Worm (Caenorhabditis elegans) whole organism, L1 larva: ENCODE measurements around the gene hlh-34.

ENCODE experiments used
- C04F5.9 ChIP-seq: sonication (generic microtip); optimal IDR thresholded peaks from 2 replicates; lab custom pipeline; 2016; ENCODE audit warnings: missing genetic modification characterization, missing compliant biosample characterization
- C16A3.4 ChIP-seq: fragments of 150-350 bp; optimal IDR thresholded peaks from 2 replicates; lab custom pipeline; 2014; ENCODE audit warnings: missing biosample characterization, missing genetic modification characterization
- C34B4.2 ChIP-seq: sonication (generic microtip); optimal IDR thresholded peaks from 2 replicates; lab custom pipeline; 2017; ENCODE audit warnings: mild to moderate bottlenecking, missing genetic modification characterization, missing compliant biosample characterization
- Y116A8C.19 ChIP-seq: sonication (generic microtip); optimal IDR thresholded peaks from 2 replicates; lab custom pipeline; 2016; ENCODE audit warnings: missing compliant biosample characterization, missing genetic modification characterization, borderline replicate concordance
- alr-1 ChIP-seq: fragments of 200-800 bp; sonication (Bioruptor generic); optimal IDR thresholded peaks from 2 replicates; lab custom pipeline; 2018; ENCODE audit warnings: borderline replicate concordance, mild to moderate bottlenecking, missing genetic modification characterization, missing compliant biosample characterization
- ama-1 ChIP-seq: fragments of 150-350 bp; optimal IDR thresholded peaks from 2 replicates; lab custom pipeline; 2014
- blmp-1 ChIP-seq: fragments of 150-350 bp; optimal IDR thresholded peaks from 2 replicates; lab custom pipeline; 2014; ENCODE audit warnings: missing biosample characterization, missing genetic modification characterization
- ceh-88 ChIP-seq: fragments of 200-800 bp; sonication (Bioruptor generic); IDR thresholded peaks from 2 replicates; pipeline ENCODE4 v1.3.6; 2022; ENCODE audit warnings: missing genetic modification characterization, missing compliant biosample characterization
- dpl-1 ChIP-seq, 3 experiments: fragments of 150-350 bp in 2 of 3; sonication (generic microtip) in 1 of 3; optimal IDR thresholded peaks; 2 replicates each; lab custom pipeline; 2014 to 2017; ENCODE audit warnings: missing biosample characterization in 3 of 3, missing genetic modification characterization in 3 of 3, missing genetic modification reagents in 3 of 3
- elt-2 ChIP-seq: sonication (generic microtip); optimal IDR thresholded peaks from 2 replicates; lab custom pipeline; 2016; ENCODE audit warnings: missing genetic modification characterization, mild to moderate bottlenecking, inconsistent platforms, missing compliant biosample characterization, missing genetic modification reagents
- elt-3 ChIP-seq, 6 experiments: fragments of 150-350 bp in 1 of 6; sonication (generic microtip); optimal IDR thresholded peaks; 2 replicates each; lab custom pipeline; 2017 to 2018; ENCODE audit warnings: missing biosample characterization in 6 of 6, missing genetic modification characterization in 6 of 6, inconsistent platforms in 1 of 6
- fkh-10 ChIP-seq: sonication (generic microtip); optimal IDR thresholded peaks from 2 replicates; lab custom pipeline; 2017; ENCODE audit warnings: missing biosample characterization, missing genetic modification reagents, missing genetic modification characterization
- fkh-4 ChIP-seq: sonication (generic microtip); optimal IDR thresholded peaks from 2 replicates; lab custom pipeline; 2016; ENCODE audit warnings: missing compliant biosample characterization, missing genetic modification characterization, borderline replicate concordance
- hpl-2 ChIP-seq: fragments of 150-350 bp; optimal IDR thresholded peaks from 2 replicates; lab custom pipeline; 2014; ENCODE audit warnings: missing biosample characterization, missing genetic modification reagents, missing genetic modification characterization
- irx-1 ChIP-seq: sonication (generic microtip); optimal IDR thresholded peaks from 2 replicates; lab custom pipeline; 2016; ENCODE audit warnings: missing genetic modification characterization, missing compliant biosample characterization
- jun-1 ChIP-seq: fragments of 150-350 bp; optimal IDR thresholded peaks from 2 replicates; lab custom pipeline; 2014; ENCODE audit warnings: missing biosample characterization, missing genetic modification reagents, missing genetic modification characterization
- lin-13 ChIP-seq: fragments of 150-350 bp; optimal IDR thresholded peaks from 2 replicates; lab custom pipeline; 2014; ENCODE audit warnings: missing biosample characterization, missing genetic modification reagents, missing genetic modification characterization
- lin-14 ChIP-seq: fragments of 200-800 bp; sonication (Bioruptor generic); optimal IDR thresholded peaks from 2 replicates; lab custom pipeline; 2018; ENCODE audit warnings: mild to moderate bottlenecking, missing genetic modification characterization, moderate library complexity, missing compliant biosample characterization
- lin-15B ChIP-seq: fragments of 150-350 bp; sonication (generic microtip); optimal IDR thresholded peaks from 3 replicates; lab custom pipeline; 2014; ENCODE audit warnings: missing biosample characterization, missing genetic modification characterization
- lin-35 ChIP-seq, 2 experiments: fragments of 150-350 bp; optimal IDR thresholded peaks; 2 replicates each; lab custom pipeline; 2014; ENCODE audit warnings: missing biosample characterization in 2 of 2, missing genetic modification characterization in 2 of 2, missing genetic modification reagents in 2 of 2
- lir-3 ChIP-seq: sonication (generic microtip); optimal IDR thresholded peaks from 2 replicates; lab custom pipeline; 2016; ENCODE audit warnings: mild to moderate bottlenecking, missing genetic modification characterization, moderate library complexity, missing compliant biosample characterization; ENCODE audit not compliant: poor library complexity
- lsy-2 ChIP-seq, 2 experiments: fragments of 150-350 bp; optimal IDR thresholded peaks; 2 replicates each; lab custom pipeline; 2014; ENCODE audit warnings: missing biosample characterization in 2 of 2, missing genetic modification characterization in 2 of 2
- mdl-1 ChIP-seq, 2 experiments: fragments of 150-350 bp; optimal IDR thresholded peaks; 2 replicates each; lab custom pipeline; 2014 to 2017; ENCODE audit warnings: missing biosample characterization in 2 of 2, missing genetic modification characterization in 2 of 2, inconsistent platforms in 1 of 2
- nhr-19 ChIP-seq: fragments of 200-800 bp; sonication (Bioruptor generic); conservative IDR thresholded peaks from 2 replicates; pipeline ENCODE4 v1.3.6; 2022; ENCODE audit warnings: missing genetic modification characterization, missing compliant biosample characterization
- nhr-20 ChIP-seq: sonication (generic microtip); optimal IDR thresholded peaks from 2 replicates; lab custom pipeline; 2016; ENCODE audit warnings: mild to moderate bottlenecking, missing genetic modification characterization, missing compliant biosample characterization
- nhr-47 ChIP-seq: sonication (generic microtip); optimal IDR thresholded peaks from 2 replicates; lab custom pipeline; 2016; ENCODE audit warnings: mild to moderate bottlenecking, missing genetic modification characterization, moderate library complexity, missing compliant biosample characterization
- nhr-71 ChIP-seq: sonication (generic microtip); optimal IDR thresholded peaks from 2 replicates; lab custom pipeline; 2016; ENCODE audit warnings: mild to moderate bottlenecking, missing genetic modification characterization, moderate library complexity, missing compliant biosample characterization
- nhr-85 ChIP-seq: sonication (generic microtip); peaks from one replicate; lab custom pipeline; 2016; ENCODE audit warnings: missing genetic modification characterization, inconsistent platforms, missing compliant biosample characterization
- nhr-90 ChIP-seq: sonication (generic microtip); optimal IDR thresholded peaks from 2 replicates; lab custom pipeline; 2016; ENCODE audit warnings: mild to moderate bottlenecking, missing genetic modification characterization, missing compliant biosample characterization; ENCODE audit not compliant: poor library complexity
- pax-3 ChIP-seq: fragments of 200-800 bp; sonication (Bioruptor generic); optimal IDR thresholded peaks from 2 replicates; lab custom pipeline; 2018; ENCODE audit warnings: mild to moderate bottlenecking, missing genetic modification characterization, moderate library complexity, missing compliant biosample characterization
- rnt-1 ChIP-seq: sonication (generic microtip); optimal IDR thresholded peaks from 2 replicates; lab custom pipeline; 2016; ENCODE audit warnings: mild to moderate bottlenecking, missing genetic modification characterization, moderate library complexity, missing compliant biosample characterization
- snu-23 ChIP-seq: sonication (generic microtip); optimal IDR thresholded peaks from 2 replicates; lab custom pipeline; 2016; ENCODE audit warnings: missing genetic modification characterization, missing compliant biosample characterization
- sptf-1 ChIP-seq: fragments of 150-350 bp; optimal IDR thresholded peaks from 2 replicates; lab custom pipeline; 2014; ENCODE audit warnings: missing biosample characterization, missing genetic modification characterization
- tbx-2 ChIP-seq: sonication (generic microtip); optimal IDR thresholded peaks from 2 replicates; lab custom pipeline; 2016; ENCODE audit warnings: missing genetic modification characterization, missing compliant biosample characterization
- vab-15 ChIP-seq: sonication (generic microtip); optimal IDR thresholded peaks from 2 replicates; lab custom pipeline; 2017; ENCODE audit warnings: missing genotype, mild to moderate bottlenecking, missing genetic modification characterization, missing compliant biosample characterization
- zag-1 ChIP-seq: fragments of 150-350 bp; optimal IDR thresholded peaks from 2 replicates; lab custom pipeline; 2014; ENCODE audit warnings: missing biosample characterization, missing genetic modification characterization
- zip-4 ChIP-seq: fragments of 200-800 bp; sonication (Bioruptor generic); optimal IDR thresholded peaks from 2 replicates; lab custom pipeline; 2018; ENCODE audit warnings: mild to moderate bottlenecking, missing genetic modification characterization, moderate library complexity, missing compliant biosample characterization
- ztf-4 ChIP-seq: fragments of 150-350 bp; optimal IDR thresholded peaks from 2 replicates; lab custom pipeline; 2014; ENCODE audit warnings: missing biosample characterization, missing genetic modification characterization

hlh-34 gene

ce11 chrV:13660660-13661325 is 46.4 kb downstream of the hlh-34 start, which contains the start of gene letm-1:
Gene letm-1 (plus strand): TSS chrV:13661257.
- no peak for TF ChIP-seq tbx-2 (tag; lab: Kevin White, UChicago)
- TF ChIP-seq C04F5.9 = no peak
- no peak for TF ChIP-seq alr-1
- no peak for TF ChIP-seq C34B4.2 (tag; lab: Kevin White, UChicago)
- TF ChIP-seq Y116A8C.19 (tag; lab: Kevin White, UChicago) = no peak
- TF ChIP-seq nhr-90 (tag; lab: Kevin White, UChicago) = no peak
- TF ChIP-seq snu-23 (GFP tag; lab: Kevin White, UChicago) = peak; percentile 39
- no peak for TF ChIP-seq ztf-4 (tag; lab: Kevin White, UChicago)
- no peak for TF ChIP-seq fkh-10 (GFP tag; lab: Kevin White, UChicago)
- TF ChIP-seq elt-2 (tag; lab: Kevin White, UChicago) = peak; percentile 2
- no peak for TF ChIP-seq lir-3 (tag; lab: Kevin White, UChicago)
- no peak for TF ChIP-seq zag-1
- peak; percentile 40 for TF ChIP-seq zip-4 (GFP tag; lab: Kevin White, UChicago)
- TF ChIP-seq mdl-1 (tag; optimal IDR thresholded peaks at IDR 0.05; lab: Kevin White, UChicago) = peak in 1 of 2 experiments; percentile 48
- peak in 2 of 3 experiments; percentile 9 to 38 for TF ChIP-seq dpl-1 (GFP tag; optimal IDR thresholded peaks at IDR 0.05; lab: Kevin White, UChicago)
- peak; percentile 17 to 54 for TF ChIP-seq lin-35 (GFP tag; optimal IDR thresholded peaks at IDR 0.05; lab: Kevin White, UChicago)
- no peak for TF ChIP-seq jun-1
- peak; percentile 67 for TF ChIP-seq nhr-71 (tag; lab: Kevin White, UChicago)
- no peak for TF ChIP-seq ceh-88 (GFP tag; lab: Robert Waterston, UW)
- TF ChIP-seq lin-14 (GFP tag; lab: Kevin White, UChicago) = peak; percentile 50
- no peak for TF ChIP-seq lin-13 (GFP tag; lab: Kevin White, UChicago)
- no peak for TF ChIP-seq hpl-2 (GFP tag; lab: Kevin White, UChicago)
- TF ChIP-seq C16A3.4 (tag; lab: Kevin White, UChicago) = peak; percentile 48
- TF ChIP-seq lsy-2 (tag; optimal IDR thresholded peaks at IDR 0.05; lab: Kevin White, UChicago) = peak in 1 of 2 experiments; percentile 12
- peak; percentile 46 for TF ChIP-seq nhr-19 (GFP tag; lab: Robert Waterston, UW)
- TF ChIP-seq blmp-1 (tag; lab: Kevin White, UChicago) = peak; percentile 17
- TF ChIP-seq fkh-4 (tag; lab: Kevin White, UChicago) = no peak
- no peak for TF ChIP-seq rnt-1 (tag; lab: Kevin White, UChicago)
- TF ChIP-seq elt-3 (tag; optimal IDR thresholded peaks at IDR 0.05; lab: Kevin White, UChicago) = peak in 1 of 6 experiments; percentile 12
- peak; percentile 52 for TF ChIP-seq nhr-20 (tag; lab: Kevin White, UChicago)
- no peak for TF ChIP-seq irx-1 (tag; lab: Kevin White, UChicago)
- TF ChIP-seq sptf-1 (tag; lab: Kevin White, UChicago) = no peak
- no peak for TF ChIP-seq ama-1 (lab: Kevin White, UChicago)
- no peak for TF ChIP-seq pax-3 (tag; lab: Kevin White, UChicago)
- TF ChIP-seq nhr-85 (tag; lab: Kevin White, UChicago) = peak; percentile 76

- TF ChIP-seq lin-15B = no peak
- no peak for TF ChIP-seq vab-15
- peak; percentile 21 for TF ChIP-seq nhr-85 (tag; lab: Kevin White, UChicago)
- TF ChIP-seq Y116A8C.19 (tag; lab: Kevin White, UChicago) = no peak
- TF ChIP-seq nhr-47 (tag; lab: Kevin White, UChicago) = no peak
Observed at ce11 chrV:13660115-13660514, 47.1 kb downstream of the hlh-34 start.
